Worm (Caenorhabditis elegans): ENCODE data around the gene T15B12.2.

Gene T15B12.2

ce11 chrIII:5258918-5259317 lies 42.8 kb downstream of the T15B12.2 start, which contains the start of gene gop-2:
gop-2 (plus strand) TSS chrIII:5259023.
- TF ChIP-seq zip-4 (GFP tag; optimal IDR thresholded peaks at IDR 0.05): no peak
- TF ChIP-seq jun-1 (tag; optimal IDR thresholded peaks at IDR 0.05): no peak
- TF ChIP-seq rnt-1 (tag; optimal IDR thresholded peaks at IDR 0.05): no peak
- no peak for TF ChIP-seq hlh-17 (GFP tag; optimal IDR thresholded peaks at IDR 0.05; ENCODE audit: borderline replicate concordance)
- no peak for TF ChIP-seq ztf-11 (tag; optimal IDR thresholded peaks at IDR 0.05)
- TF ChIP-seq lsy-2 (tag; optimal IDR thresholded peaks at IDR 0.05): no peak
- no peak for TF ChIP-seq ceh-63 (GFP tag; optimal IDR thresholded peaks at IDR 0.05)

ce11 chrIII:5254108-5254507 lies 47.6 kb downstream of the T15B12.2 start, which contains the start of the genes sumv-1 and gop-1:
sumv-1 (minus strand) TSS chrIII:5254187.
gop-1 (plus strand) TSS chrIII:5254438.
- TF ChIP-seq tlp-1 (tag; optimal IDR thresholded peaks at IDR 0.05): no peak
- no peak for TF ChIP-seq ceh-88 (GFP tag; IDR thresholded peaks at IDR 0.05)
- TF ChIP-seq lin-35 (GFP tag; optimal IDR thresholded peaks at IDR 0.05): peak; percentile 3 to 11
- no peak for TF ChIP-seq nhr-77 (tag; optimal IDR thresholded peaks at IDR 0.05)
- TF ChIP-seq mab-9 (GFP tag; IDR thresholded peaks at IDR 0.05): no peak
- no peak for TF ChIP-seq mep-1 (tag; optimal IDR thresholded peaks at IDR 0.05)
- TF ChIP-seq mdl-1 (tag; optimal IDR thresholded peaks at IDR 0.05): no peak
- no peak for TF ChIP-seq lin-15B (tag; optimal IDR thresholded peaks at IDR 0.05)
- TF ChIP-seq dpl-1 (GFP tag; optimal IDR thresholded peaks at IDR 0.05): peak in 1 of 3 experiments; percentile 14
- no peak for TF ChIP-seq nhr-85 (tag)
- TF ChIP-seq egl-13 (tag; optimal IDR thresholded peaks at IDR 0.05): no peak
- TF ChIP-seq swsn-7 (tag; optimal IDR thresholded peaks at IDR 0.05): no peak
- no peak for TF ChIP-seq unc-98 (GFP tag; IDR thresholded peaks at IDR 0.05)
- no peak for TF ChIP-seq pag-3 (tag; optimal IDR thresholded peaks at IDR 0.05; ENCODE audit: borderline replicate concordance, insufficient read depth)
- TF ChIP-seq nhr-28 (tag; optimal IDR thresholded peaks at IDR 0.05): no peak
- TF ChIP-seq hpl-2 (GFP tag; optimal IDR thresholded peaks at IDR 0.05): no peak
- no peak for TF ChIP-seq unc-86 (tag; optimal IDR thresholded peaks at IDR 0.05)
- TF ChIP-seq efl-1 (optimal IDR thresholded peaks at IDR 0.05): no peak
- TF ChIP-seq efl-1 (GFP tag; optimal IDR thresholded peaks at IDR 0.05 in 1 of 2): peak; percentile 2 to 81
- TF ChIP-seq zip-4 (GFP tag; optimal IDR thresholded peaks at IDR 0.05): no peak
- TF ChIP-seq nhr-237 (tag; optimal IDR thresholded peaks at IDR 0.05): no peak
